Worm (Caenorhabditis elegans): Measurements from ENCODE around the gene C55C3.1.

- no peak for TF ChIP-seq ref-2 (tag; optimal IDR thresholded peaks at IDR 0.05)
- no peak for TF ChIP-seq C38D4.7 (GFP tag; optimal IDR thresholded peaks at IDR 0.05)
- TF ChIP-seq ceh-18 (tag; optimal IDR thresholded peaks at IDR 0.05), result no peak
- TF ChIP-seq ceh-48 (tag; optimal IDR thresholded peaks at IDR 0.05), result no peak
- no peak for TF ChIP-seq nhr-11 (tag; optimal IDR thresholded peaks at IDR 0.05)
- TF ChIP-seq eyg-1 (tag; optimal IDR thresholded peaks at IDR 0.05), result no peak
- TF ChIP-seq tbx-2 (tag; optimal IDR thresholded peaks at IDR 0.05), result no peak
- TF ChIP-seq hlh-8 (tag; optimal IDR thresholded peaks at IDR 0.05), result no peak
- TF ChIP-seq ahr-1 (tag; optimal IDR thresholded peaks at IDR 0.05), result no peak
- TF ChIP-seq ets-4 (tag; optimal IDR thresholded peaks at IDR 0.05), result no peak
Measured at ce11 chrIV:5701646-5702045, 7.2 kb upstream of the C55C3.1 start.

All from whole organism, late embryonic.